Worm (Caenorhabditis elegans): ENCODE results near the gene sir-2.2.

DNA sequence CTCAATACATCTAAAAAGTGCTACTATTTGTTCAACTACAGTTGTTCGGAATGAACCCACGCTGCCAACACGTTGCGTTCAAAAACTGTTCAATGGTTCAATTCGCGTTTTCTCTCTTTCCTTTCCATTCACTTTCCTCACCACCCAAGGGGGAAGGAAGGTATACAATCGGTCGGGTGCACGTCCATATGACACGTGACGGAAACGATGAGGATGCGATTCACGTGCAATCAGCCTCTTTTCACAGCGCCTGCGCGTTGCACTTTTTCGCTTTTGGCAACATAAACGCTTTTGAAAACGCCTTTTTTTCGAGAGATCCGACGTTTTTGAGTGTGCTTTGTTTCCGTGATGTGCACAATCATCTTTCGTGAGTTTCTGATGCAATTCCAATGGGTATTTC lies 30.7 kb downstream of the sir-2.2 start:
- TF ChIP-seq elt-4 (tag; optimal IDR thresholded peaks at IDR 0.05) (no peak), pqm-1 (tag; optimal IDR thresholded peaks at IDR 0.05) (no peak), hlh-15 (tag; optimal IDR thresholded peaks at IDR 0.05) (no peak), fkh-10 (GFP tag; optimal IDR thresholded peaks at IDR 0.05) (no peak), unc-55 (GFP tag; optimal IDR thresholded peaks at IDR 0.05) (no peak), odd-2 (tag; optimal IDR thresholded peaks at IDR 0.05) (no peak), nhr-11 (tag; optimal IDR thresholded peaks at IDR 0.05) (no peak), ama-1 (optimal IDR thresholded peaks at IDR 0.05) (no peak), ets-4 (tag; optimal IDR thresholded peaks at IDR 0.05) (no peak), tbx-2 (tag; optimal IDR thresholded peaks at IDR 0.05) (peak; percentile 22), ceh-22 (tag; optimal IDR thresholded peaks at IDR 0.05) (no peak), pha-4 (tag; optimal IDR thresholded peaks at IDR 0.05) (no peak)
